Fruit fly (Drosophila melanogaster): ENCODE measurements around the gene Axn.

DNA sequence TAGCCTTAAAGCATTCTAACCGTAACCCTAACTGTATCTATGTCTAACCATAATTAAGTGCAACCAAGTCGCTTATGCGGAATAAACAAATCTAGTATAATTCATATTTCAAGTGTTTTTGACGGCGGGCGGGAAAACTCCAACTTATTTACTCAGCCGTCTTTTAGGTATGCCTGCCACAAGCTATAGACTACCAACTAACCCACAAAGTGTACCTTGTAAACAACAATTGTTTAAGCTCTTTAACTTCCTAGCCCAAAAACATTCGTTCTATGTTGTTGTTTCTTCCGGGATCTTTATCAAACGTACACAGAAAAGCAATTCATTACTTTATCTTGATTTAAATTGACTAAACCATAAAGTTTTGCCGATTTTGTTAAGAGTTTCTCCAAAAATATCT lies 32.0 kb upstream of the Axn start:
- TF ChIP-seq psq (optimal IDR thresholded peaks at IDR 0.05) (no peak), CG8478 (optimal IDR thresholded peaks at IDR 0.05) (no peak), Dll (optimal IDR thresholded peaks at IDR 0.05) (no peak)

Measured in whole organism.